Fruit fly (Drosophila melanogaster) whole organism, embryonic: ENCODE data around the gene CG16995.

Source experiments
- Atf-2 ChIP-seq: fragments of 200-800 bp; sonication (Bioruptor generic); optimal IDR thresholded peaks from 2 replicates; lab custom pipeline; 2016; ENCODE audit warnings: missing biosample characterization, missing genetic modification characterization
- Blimp-1 ChIP-seq: fragments of 200-800 bp; sonication (Bioruptor generic); optimal IDR thresholded peaks from 3 replicates; lab custom pipeline; 2018; ENCODE audit warnings: missing biosample characterization, missing genetic modification characterization, mild to moderate bottlenecking, moderate library complexity, missing genetic modification reagents
- CG10147 ChIP-seq: fragments of 200-800 bp; sonication (Bioruptor generic); optimal IDR thresholded peaks from 2 replicates; lab custom pipeline; 2019; ENCODE audit warnings: missing biosample characterization, mild to moderate bottlenecking, missing genetic modification characterization, moderate library complexity
- CG10267 ChIP-seq: fragments of 200-800 bp; sonication (Bioruptor generic); optimal IDR thresholded peaks from 2 replicates; lab custom pipeline; 2018; ENCODE audit warnings: missing biosample characterization, mild to moderate bottlenecking, missing genetic modification characterization, moderate library complexity
- CG11504 ChIP-seq: fragments of 200-800 bp; sonication (Bioruptor generic); optimal IDR thresholded peaks from 3 replicates; lab custom pipeline; 2019; ENCODE audit warnings: missing biosample characterization, mild to moderate bottlenecking, missing genetic modification characterization, moderate library complexity
- CG11560 ChIP-seq: fragments of 200-800 bp; sonication (Bioruptor generic); IDR thresholded peaks from 3 replicates; pipeline ENCODE4 v1.3.6; 2022; ENCODE audit warnings: missing biosample characterization, missing genetic modification characterization
- CG12104 ChIP-seq: fragments of 200-800 bp; sonication (Bioruptor generic); optimal IDR thresholded peaks from 3 replicates; lab custom pipeline; 2016; ENCODE audit warnings: missing biosample characterization, missing genetic modification characterization
- CG14014 ChIP-seq: fragments of 200-800 bp; sonication (Bioruptor generic); IDR thresholded peaks from 2 replicates; pipeline ENCODE4 v1.3.6; 2022; ENCODE audit warnings: missing biosample characterization, missing genetic modification characterization
- CG14050 ChIP-seq: fragments of 200-800 bp; sonication (Bioruptor generic); IDR thresholded peaks from 3 replicates; pipeline ENCODE4 v1.3.6; 2022; ENCODE audit warnings: missing biosample characterization, missing genetic modification characterization
- CG17802 ChIP-seq: fragments of 200-800 bp; sonication (Bioruptor generic); optimal IDR thresholded peaks from 2 replicates; lab custom pipeline; 2018; ENCODE audit warnings: missing biosample characterization, mild to moderate bottlenecking, missing genetic modification characterization, moderate library complexity
- CG30020 ChIP-seq: fragments of 200-800 bp; optimal IDR thresholded peaks from 2 replicates; lab custom pipeline; 2019; ENCODE audit warnings: missing biosample characterization, mild to moderate bottlenecking, missing genetic modification characterization, moderate library complexity
- CG3995 ChIP-seq: fragments of 200-800 bp; sonication (Bioruptor generic); optimal IDR thresholded peaks from 3 replicates; lab custom pipeline; 2016; ENCODE audit warnings: missing biosample characterization, missing genetic modification characterization
- CG6765 ChIP-seq: fragments of 200-800 bp; sonication (Bioruptor generic); optimal IDR thresholded peaks from 3 replicates; lab custom pipeline; 2017; ENCODE audit warnings: missing biosample characterization, mild to moderate bottlenecking, missing genetic modification characterization
- CG7928 ChIP-seq: fragments of 200-800 bp; sonication (Bioruptor generic); optimal IDR thresholded peaks from 2 replicates; lab custom pipeline; 2017; ENCODE audit warnings: missing biosample characterization, mild to moderate bottlenecking, missing genetic modification characterization
- CG7963 ChIP-seq: fragments of 200-800 bp; sonication (Bioruptor generic); IDR thresholded peaks from 3 replicates; pipeline ENCODE4 v1.3.6; 2022; ENCODE audit warnings: missing biosample characterization, missing genetic modification characterization; ENCODE audit not compliant: partially characterized antibody
- CG8089 ChIP-seq: fragments of 200-800 bp; sonication (Bioruptor generic); optimal IDR thresholded peaks from 3 replicates; lab custom pipeline; 2016; ENCODE audit warnings: missing biosample characterization, missing genetic modification characterization
- Camta ChIP-seq: fragments of 200-800 bp; sonication (Bioruptor generic); optimal IDR thresholded peaks from 2 replicates; lab custom pipeline; 2016; ENCODE audit warnings: missing biosample characterization, missing genetic modification characterization
- Dip3 ChIP-seq: fragments of 200-800 bp; sonication (Bioruptor generic); optimal IDR thresholded peaks from 3 replicates; lab custom pipeline; 2016; ENCODE audit warnings: missing biosample characterization, missing genetic modification characterization
- Doc3 ChIP-seq: fragments of 200-800 bp; sonication (Bioruptor generic); IDR thresholded peaks from 3 replicates; pipeline ENCODE4 v1.3.6; 2022; ENCODE audit warnings: missing biosample characterization, missing genetic modification characterization; ENCODE audit not compliant: partially characterized antibody
- E2f2 ChIP-seq: fragments of 200-800 bp; sonication (Bioruptor generic); IDR thresholded peaks from 2 replicates; pipeline ENCODE4 v1.3.6; 2022; ENCODE audit warnings: missing biosample characterization, missing genetic modification characterization
- Hr39 ChIP-seq: fragments of >200 bp; optimal IDR thresholded peaks from 2 replicates; lab custom pipeline; 2017
- Lhr ChIP-seq: fragments of 200-800 bp; sonication (Bioruptor generic); optimal IDR thresholded peaks from 3 replicates; lab custom pipeline; 2017; ENCODE audit warnings: mild to moderate bottlenecking, missing biosample characterization, missing genetic modification reagents, missing genetic modification characterization
- MBD-R2 ChIP-seq: fragments of 200-800 bp; sonication (Bioruptor generic); IDR thresholded peaks from 2 replicates; pipeline ENCODE4 v1.3.6; 2022; ENCODE audit warnings: missing biosample characterization, missing genetic modification characterization
- Mad ChIP-seq: fragments of 200-800 bp; sonication (Bioruptor generic); optimal IDR thresholded peaks from 2 replicates; lab custom pipeline; 2016; ENCODE audit warnings: missing biosample characterization, missing genetic modification characterization
- Med ChIP-seq: fragments of 200-800 bp; sonication (Bioruptor generic); peaks from one replicate; lab custom pipeline; 2016; ENCODE audit warnings: missing biosample characterization, missing genetic modification characterization, mild to moderate bottlenecking, inconsistent platforms, moderate library complexity
- Mrtf ChIP-seq: fragments of 200-800 bp; sonication (Bioruptor generic); IDR thresholded peaks from 3 replicates; pipeline ENCODE4 v1.3.6; 2022; ENCODE audit warnings: missing biosample characterization, missing genetic modification characterization
- Oaz ChIP-seq: fragments of 200-800 bp; sonication (Bioruptor generic); IDR thresholded peaks from 2 replicates; pipeline ENCODE4 v1.3.6; 2022; ENCODE audit warnings: missing biosample characterization, missing genetic modification characterization
- Pdp1 ChIP-seq, 2 experiments: fragments of 200-800 bp; sonication (Bioruptor generic); optimal IDR thresholded peaks; 3 replicates each; lab custom pipeline; 2016; ENCODE audit warnings: missing biosample characterization in 2 of 2, missing genetic modification characterization in 2 of 2, mild to moderate bottlenecking in 1 of 2, moderate library complexity in 1 of 2
- Rx ChIP-seq: fragments of 200-800 bp; sonication (Bioruptor generic); IDR thresholded peaks from 2 replicates; pipeline ENCODE4 v1.3.6; 2022; ENCODE audit warnings: missing biosample characterization, missing genetic modification characterization
- Sox102F ChIP-seq: fragments of 200-800 bp; sonication (Bioruptor generic); optimal IDR thresholded peaks from 2 replicates; lab custom pipeline; 2018; ENCODE audit warnings: missing biosample characterization, mild to moderate bottlenecking, missing genetic modification characterization, moderate library complexity
- Taf1 ChIP-seq: fragments of 200-800 bp; sonication (Bioruptor generic); IDR thresholded peaks from 2 replicates; pipeline ENCODE4 v1.3.6; 2022; ENCODE audit warnings: missing biosample characterization, missing genetic modification characterization
- Xrp1 ChIP-seq: fragments of 200-800 bp; sonication (Bioruptor generic); IDR thresholded peaks from 2 replicates; pipeline ENCODE4 v1.3.6; 2022; ENCODE audit warnings: missing biosample characterization, missing genetic modification characterization
- bigmax ChIP-seq: fragments of 200-800 bp; sonication (Bioruptor generic); optimal IDR thresholded peaks from 2 replicates; lab custom pipeline; 2018; ENCODE audit warnings: missing biosample characterization, mild to moderate bottlenecking, missing genetic modification characterization
- bowl ChIP-seq: fragments of 200-800 bp; sonication (Bioruptor generic); IDR thresholded peaks from 2 replicates; pipeline ENCODE4 v1.3.6; 2022; ENCODE audit warnings: missing biosample characterization, missing genetic modification characterization
- cg ChIP-seq: fragments of 200-800 bp; sonication (Bioruptor generic); optimal IDR thresholded peaks from 3 replicates; lab custom pipeline; 2019; ENCODE audit warnings: missing biosample characterization, mild to moderate bottlenecking, missing genetic modification characterization, moderate library complexity
- chif ChIP-seq, 2 experiments: fragments of 200-800 bp; sonication (Bioruptor generic); optimal IDR thresholded peaks; 3 replicates each; lab custom pipeline; 2016; ENCODE audit warnings: missing biosample characterization in 2 of 2, missing genetic modification characterization in 2 of 2
- ewg ChIP-seq: fragments of 200-800 bp; sonication (Bioruptor generic); optimal IDR thresholded peaks from 3 replicates; lab custom pipeline; 2017; ENCODE audit warnings: mild to moderate bottlenecking, missing biosample characterization, missing genetic modification reagents, missing genetic modification characterization
- fd96Cb ChIP-seq: fragments of 200-800 bp; sonication (Bioruptor generic); optimal IDR thresholded peaks from 2 replicates; lab custom pipeline; 2018; ENCODE audit warnings: missing biosample characterization, mild to moderate bottlenecking, missing genetic modification characterization, moderate library complexity
- ftz-f1 ChIP-seq: fragments of 200-800 bp; sonication (Bioruptor generic); optimal IDR thresholded peaks from 2 replicates; lab custom pipeline; 2016; ENCODE audit warnings: missing biosample characterization, missing genetic modification characterization
- gsb ChIP-seq: fragments of 200-800 bp; sonication (Bioruptor generic); IDR thresholded peaks from 2 replicates; pipeline ENCODE4 v1.3.6; 2022; ENCODE audit warnings: missing biosample characterization, missing genetic modification characterization
- hbn ChIP-seq: fragments of 200-800 bp; sonication (Bioruptor generic); IDR thresholded peaks from 2 replicates; pipeline ENCODE4 v1.3.6; 2022; ENCODE audit warnings: missing biosample characterization, missing genetic modification characterization; ENCODE audit not compliant: partially characterized antibody
- inv ChIP-seq: fragments of 200-800 bp; sonication (Bioruptor generic); IDR thresholded peaks from 2 replicates; pipeline ENCODE4 v1.3.6; 2022; ENCODE audit warnings: missing biosample characterization, missing genetic modification characterization; ENCODE audit not compliant: partially characterized antibody
- mam ChIP-seq: fragments of 200-800 bp; sonication (Bioruptor generic); optimal IDR thresholded peaks from 3 replicates; lab custom pipeline; 2016; ENCODE audit warnings: missing biosample characterization, missing genetic modification characterization
- nerfin-2 ChIP-seq: fragments of 200-800 bp; sonication (Bioruptor generic); IDR thresholded peaks from 2 replicates; pipeline ENCODE4 v1.3.6; 2022; ENCODE audit warnings: missing biosample characterization, missing genetic modification characterization; ENCODE audit not compliant: partially characterized antibody
- odd ChIP-seq: fragments of 200-800 bp; sonication (Bioruptor generic); optimal IDR thresholded peaks from 2 replicates; lab custom pipeline; 2017; ENCODE audit warnings: missing biosample characterization, mild to moderate bottlenecking, missing genetic modification characterization
- onecut ChIP-seq: fragments of 200-800 bp; sonication (Bioruptor generic); IDR thresholded peaks from 2 replicates; pipeline ENCODE4 v1.3.6; 2022; ENCODE audit warnings: missing biosample characterization, missing genetic modification characterization
- otp ChIP-seq: fragments of 200-800 bp; sonication (Bioruptor generic); IDR thresholded peaks from 3 replicates; pipeline ENCODE4, ENCODE4 v1.3.6; 2022; ENCODE audit warnings: missing biosample characterization, missing genetic modification characterization
- p53 ChIP-seq: fragments of 200-800 bp; sonication (Bioruptor generic); optimal IDR thresholded peaks from 2 replicates; lab custom pipeline; 2016; ENCODE audit warnings: missing biosample characterization, missing genetic modification characterization
- pho ChIP-seq: fragments of 200-800 bp; sonication (Bioruptor generic); optimal IDR thresholded peaks from 2 replicates; lab custom pipeline; 2016; ENCODE audit warnings: missing biosample characterization, missing genetic modification characterization
- pnt ChIP-seq: fragments of 200-800 bp; sonication (Bioruptor generic); optimal IDR thresholded peaks from 3 replicates; lab custom pipeline; 2016; ENCODE audit warnings: missing biosample characterization, missing genetic modification characterization
- pzg ChIP-seq: fragments of 200-800 bp; sonication (Bioruptor generic); optimal IDR thresholded peaks from 3 replicates; lab custom pipeline; 2018; ENCODE audit warnings: missing biosample characterization, mild to moderate bottlenecking, missing genetic modification characterization, moderate library complexity
- tin ChIP-seq: fragments of 200-800 bp; sonication (Bioruptor generic); optimal IDR thresholded peaks from 3 replicates; lab custom pipeline; 2016; ENCODE audit warnings: missing biosample characterization, missing genetic modification characterization

Gene CG16995

DNA sequence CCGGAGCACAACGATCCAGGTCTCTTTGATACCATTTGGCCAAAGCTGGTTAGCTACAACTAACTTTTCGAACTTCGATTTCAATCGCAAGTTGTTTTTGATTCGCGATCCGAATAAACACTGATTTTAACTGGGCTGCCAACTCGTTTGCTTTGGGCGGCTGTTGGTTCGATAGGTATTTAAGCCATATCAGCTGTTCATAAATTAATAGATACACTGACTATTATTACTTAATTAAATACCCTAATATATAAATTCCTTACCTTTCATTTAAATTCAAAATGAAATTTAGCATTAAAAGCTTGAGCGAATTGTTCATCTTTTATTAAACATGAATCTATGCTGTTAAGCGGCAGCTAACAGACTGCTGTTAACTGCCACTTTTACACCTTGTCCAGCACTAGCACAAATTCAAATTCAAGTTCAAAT lies 49.5 kb downstream of the CG16995 start, which contains the start of gene CG9967 (continued):
- TF ChIP-seq tin (GFP tag; lab: Kevin White, UChicago), result no peak
- TF ChIP-seq CG7963, result no peak
- peak; percentile 27; the same call in 1 of the 2 replicates for TF ChIP-seq nerfin-2
- TF ChIP-seq Lhr, result no peak
- TF ChIP-seq Taf1 (GFP tag; lab: Robert Waterston, UW), result no peak
- TF ChIP-seq inv (GFP tag; lab: Robert Waterston, UW), result no peak
- TF ChIP-seq Doc3 (GFP tag; lab: Robert Waterston, UW), result 0 out of 3 replicates have a peak, but pooled peaks have one; percentile 41
- no peak for TF ChIP-seq onecut (GFP tag; lab: Robert Waterston, UW)
- no peak for TF ChIP-seq CG7928 (GFP tag; lab: Kevin White, UChicago)
- TF ChIP-seq Sox102F, result no peak
- no peak for TF ChIP-seq CG8089 (GFP tag; lab: Kevin White, UChicago)
- no peak for TF ChIP-seq CG14014 (GFP tag; lab: Robert Waterston, UW)
- peak; percentile 69 for TF ChIP-seq MBD-R2 (GFP tag; lab: Robert Waterston, UW)
- TF ChIP-seq Rx, result no peak
- no peak for TF ChIP-seq pnt (GFP tag; lab: Kevin White, UChicago)
- TF ChIP-seq CG6765 (GFP tag; lab: Kevin White, UChicago), result no peak
- TF ChIP-seq CG11560, result no peak
- TF ChIP-seq CG10147, result no peak
- TF ChIP-seq Mad (GFP tag; lab: Kevin White, UChicago), result peak; percentile 35
- peak; percentile 87 for TF ChIP-seq E2f2 (GFP tag; lab: Robert Waterston, UW)
- TF ChIP-seq Dip3 (GFP tag; lab: Kevin White, UChicago), result no peak
- TF ChIP-seq Xrp1, result no peak
- no peak for TF ChIP-seq bigmax (GFP tag; lab: Kevin White, UChicago)
- no peak for TF ChIP-seq gsb (GFP tag; lab: Robert Waterston, UW)
- TF ChIP-seq CG12104, result no peak
- TF ChIP-seq Atf-2, result no peak
- no peak for TF ChIP-seq pho (GFP tag; lab: Kevin White, UChicago)
- no peak for TF ChIP-seq Hr39 (lab: Kevin White, UChicago)
- no peak for TF ChIP-seq Camta
- TF ChIP-seq Oaz (GFP tag; lab: Robert Waterston, UW), result no peak
- TF ChIP-seq chif (GFP tag; optimal IDR thresholded peaks at IDR 0.05; lab: Kevin White, UChicago), result no peak
- no peak for TF ChIP-seq bowl (GFP tag; lab: Robert Waterston, UW)
- no peak for TF ChIP-seq fd96Cb (tag; lab: Kevin White, UChicago)
- TF ChIP-seq CG17802 (tag; lab: Kevin White, UChicago), result no peak
- no peak for TF ChIP-seq p53 (GFP tag; lab: Kevin White, UChicago)
- TF ChIP-seq Mrtf (GFP tag; lab: Robert Waterston, UW), result no peak
- no peak for TF ChIP-seq Pdp1 (GFP tag; optimal IDR thresholded peaks at IDR 0.05; lab: Kevin White, UChicago)
- TF ChIP-seq hbn (GFP tag; lab: Robert Waterston, UW), result peak; percentile 50
- no peak for TF ChIP-seq CG11504 (tag; lab: Kevin White, UChicago)
- TF ChIP-seq otp (GFP tag; lab: Robert Waterston, UW), result no peak
- TF ChIP-seq CG10267 (tag; lab: Kevin White, UChicago), result peak; percentile 90
- TF ChIP-seq CG14050 (GFP tag; lab: Robert Waterston, UW), result no peak
- no peak for TF ChIP-seq CG30020 (tag; lab: Kevin White, UChicago)
- TF ChIP-seq ewg (GFP tag; lab: Kevin White, UChicago), result no peak
- TF ChIP-seq odd (GFP tag; lab: Kevin White, UChicago), result no peak
- TF ChIP-seq ftz-f1 (GFP tag; lab: Kevin White, UChicago), result no peak
- no peak for TF ChIP-seq mam (GFP tag; lab: Kevin White, UChicago)
- TF ChIP-seq cg (GFP tag; lab: Kevin White, UChicago), result no peak
- TF ChIP-seq CG3995 (GFP tag; lab: Kevin White, UChicago), result no peak
- peak; percentile 73 for TF ChIP-seq Med (GFP tag; lab: Kevin White, UChicago)
- TF ChIP-seq Blimp-1, result no peak
- TF ChIP-seq pzg (GFP tag; lab: Kevin White, UChicago), result peak; percentile 53
